Fruit fly (Drosophila melanogaster) whole organism, embryonic: Measurements from ENCODE around the gene Ttc26.

Experiments used
- Ada2b ChIP-seq: fragments of 200-800 bp; sonication (Bioruptor generic); IDR thresholded peaks from 2 replicates; pipeline ENCODE4 v1.3.6; 2022; ENCODE audit warnings: missing biosample characterization, missing genetic modification characterization
- Atf-2 ChIP-seq: fragments of 200-800 bp; sonication (Bioruptor generic); optimal IDR thresholded peaks from 2 replicates; lab custom pipeline; 2016; ENCODE audit warnings: missing biosample characterization, missing genetic modification characterization
- Atf6 ChIP-seq: fragments of 200-800 bp; sonication (Bioruptor generic); IDR thresholded peaks from 2 replicates; pipeline ENCODE4 v1.3.6; 2022; ENCODE audit warnings: missing biosample characterization, missing genetic modification characterization
- CG10321 ChIP-seq: fragments of 200-800 bp; sonication (Bioruptor generic); IDR thresholded peaks from 2 replicates; pipeline ENCODE4 v1.3.6; 2022; ENCODE audit warnings: missing biosample characterization, missing genetic modification characterization
- CG10565 ChIP-seq: fragments of 200-800 bp; sonication (Bioruptor generic); optimal IDR thresholded peaks from 3 replicates; lab custom pipeline; 2016; ENCODE audit warnings: missing biosample characterization, mild to moderate bottlenecking, missing genetic modification characterization
- CG10979 ChIP-seq: fragments of 200-800 bp; sonication (Bioruptor generic); optimal IDR thresholded peaks from 2 replicates; lab custom pipeline; 2018; ENCODE audit warnings: missing biosample characterization, mild to moderate bottlenecking, missing genetic modification characterization, moderate library complexity
- CG12236 ChIP-seq: fragments of 200-800 bp; sonication (Bioruptor generic); optimal IDR thresholded peaks from 2 replicates; lab custom pipeline; 2016; ENCODE audit warnings: missing biosample characterization, missing genetic modification characterization
- CG14860 ChIP-seq: fragments of 200-800 bp; sonication (Bioruptor generic); IDR thresholded peaks from 3 replicates; pipeline ENCODE4 v1.3.6; 2022; ENCODE audit warnings: missing biosample characterization, missing genetic modification characterization; ENCODE audit not compliant: partially characterized antibody
- CG15269 ChIP-seq: fragments of 200-800 bp; sonication (Bioruptor generic); optimal IDR thresholded peaks from 2 replicates; lab custom pipeline; 2018; ENCODE audit warnings: missing biosample characterization, mild to moderate bottlenecking, missing genetic modification characterization, moderate library complexity
- CG15601 ChIP-seq: fragments of 200-800 bp; sonication (Bioruptor generic); optimal IDR thresholded peaks from 3 replicates; lab custom pipeline; 2019; ENCODE audit warnings: missing biosample characterization, mild to moderate bottlenecking, missing genetic modification characterization, moderate library complexity
- CG1603 ChIP-seq: fragments of 200-800 bp; sonication (Bioruptor generic); optimal IDR thresholded peaks from 2 replicates; lab custom pipeline; 2019; ENCODE audit warnings: missing biosample characterization, mild to moderate bottlenecking, missing genetic modification characterization, moderate library complexity
- CG17359 ChIP-seq: fragments of 200-800 bp; sonication (Bioruptor generic); optimal IDR thresholded peaks from 3 replicates; lab custom pipeline; 2018; ENCODE audit warnings: missing biosample characterization, mild to moderate bottlenecking, missing genetic modification characterization, moderate library complexity
- CG17361 ChIP-seq: fragments of 200-800 bp; sonication (Bioruptor generic); IDR thresholded peaks from 3 replicates; pipeline ENCODE4 v1.3.6; 2022; ENCODE audit warnings: missing biosample characterization, missing genetic modification characterization
- CG2889 ChIP-seq: fragments of 200-800 bp; sonication (Bioruptor generic); IDR thresholded peaks from 3 replicates; pipeline ENCODE4 v1.3.6; 2022; ENCODE audit warnings: missing biosample characterization, missing genetic modification characterization
- CG3065 ChIP-seq: fragments of 200-800 bp; sonication (Bioruptor generic); optimal IDR thresholded peaks from 2 replicates; lab custom pipeline; 2016; ENCODE audit warnings: missing biosample characterization, missing genetic modification characterization
- CG3163 ChIP-seq: fragments of 200-800 bp; sonication (Bioruptor generic); optimal IDR thresholded peaks from 3 replicates; lab custom pipeline; 2016; ENCODE audit warnings: missing biosample characterization, missing genetic modification characterization
- CG3726 ChIP-seq: fragments of 200-800 bp; sonication (Bioruptor generic); IDR thresholded peaks from 3 replicates; pipeline ENCODE4, ENCODE4 v1.3.6; 2022; ENCODE audit warnings: missing biosample characterization, missing genetic modification characterization
- CG3838 ChIP-seq: fragments of 200-800 bp; sonication (Bioruptor generic); optimal IDR thresholded peaks from 3 replicates; lab custom pipeline; 2016; ENCODE audit warnings: missing biosample characterization, missing genetic modification characterization
- CG3847 ChIP-seq: fragments of 200-800 bp; sonication (Bioruptor generic); IDR thresholded peaks from 2 replicates; pipeline ENCODE4 v1.3.6; 2022; ENCODE audit warnings: missing biosample characterization, missing genetic modification characterization
- CG42726 ChIP-seq: fragments of 200-800 bp; sonication (Bioruptor generic); IDR thresholded peaks from 2 replicates; pipeline ENCODE4 v1.3.6; 2022; ENCODE audit warnings: missing biosample characterization, missing genetic modification characterization; ENCODE audit not compliant: partially characterized antibody
- CG4730 ChIP-seq: fragments of 200-800 bp; sonication (Bioruptor generic); IDR thresholded peaks from 2 replicates; pipeline ENCODE4 v1.3.6; 2022; ENCODE audit warnings: missing biosample characterization, missing genetic modification characterization
- CG7271 ChIP-seq: fragments of 200-800 bp; sonication (Bioruptor generic); optimal IDR thresholded peaks from 2 replicates; lab custom pipeline; 2018; ENCODE audit warnings: missing biosample characterization, mild to moderate bottlenecking, missing genetic modification characterization, moderate library complexity
- CG9817 ChIP-seq: fragments of 200-800 bp; sonication (Bioruptor generic); optimal IDR thresholded peaks from 2 replicates; lab custom pipeline; 2018; ENCODE audit warnings: missing biosample characterization, mild to moderate bottlenecking, missing genetic modification characterization, moderate library complexity
- D ChIP-seq, 2 experiments: fragments of 200-800 bp in 1 of 2; fragments of >200 bp in 1 of 2; sonication (Bioruptor generic) in 1 of 2; optimal IDR thresholded peaks; 2 replicates in 1 of 2; 3 replicates in 1 of 2; lab custom pipeline; 2017; ENCODE audit warnings: mild to moderate bottlenecking in 1 of 2, missing biosample characterization in 1 of 2, missing genetic modification characterization in 1 of 2, missing genetic modification reagents in 1 of 2
- ERR ChIP-seq: fragments of 200-800 bp; sonication (Bioruptor generic); optimal IDR thresholded peaks from 2 replicates; lab custom pipeline; 2016; ENCODE audit warnings: missing biosample characterization, missing genetic modification characterization
- GATAe ChIP-seq: fragments of 200-800 bp; sonication (Bioruptor generic); conservative IDR thresholded peaks from 2 replicates; pipeline ENCODE4 v1.3.6; 2022; ENCODE audit warnings: missing biosample characterization, missing genetic modification characterization
- Gug ChIP-seq: fragments of 200-800 bp; sonication (Bioruptor generic); IDR thresholded peaks from 4 replicates; pipeline ENCODE4 v1.3.6; 2022; ENCODE audit warnings: missing biosample characterization, missing genetic modification characterization
- Hmr ChIP-seq: fragments of 200-800 bp; sonication (Bioruptor generic); optimal IDR thresholded peaks from 3 replicates; lab custom pipeline; 2017; ENCODE audit warnings: mild to moderate bottlenecking, missing biosample characterization, missing genetic modification reagents, missing genetic modification characterization
- Hmx ChIP-seq: fragments of 200-800 bp; sonication (Bioruptor generic); optimal IDR thresholded peaks from 2 replicates; lab custom pipeline; 2016; ENCODE audit warnings: missing biosample characterization, missing genetic modification characterization
- Hr78 ChIP-seq, 2 experiments: fragments of 200-800 bp in 1 of 2; fragments of >200 bp in 1 of 2; sonication (Bioruptor generic) in 1 of 2; optimal IDR thresholded peaks; 2 replicates each; lab custom pipeline; 2017 to 2019; ENCODE audit warnings: missing biosample characterization in 2 of 2, missing genetic modification characterization in 2 of 2, mild to moderate bottlenecking in 1 of 2, moderate library complexity in 1 of 2
- Lpt ChIP-seq: fragments of >200 bp; optimal IDR thresholded peaks from 2 replicates; lab custom pipeline; 2018; ENCODE audit warnings: missing biosample characterization, missing genetic modification characterization
- NC2β ChIP-seq: fragments of 200-800 bp; sonication (Bioruptor generic); optimal IDR thresholded peaks from 2 replicates; lab custom pipeline; 2016; ENCODE audit warnings: missing biosample characterization, missing genetic modification characterization
- Neu2 ChIP-seq: fragments of 200-800 bp; sonication (Bioruptor generic); optimal IDR thresholded peaks from 3 replicates; lab custom pipeline; 2016; ENCODE audit warnings: missing biosample characterization, missing genetic modification characterization, borderline replicate concordance
- Nf-YA ChIP-seq: fragments of 200-800 bp; sonication (Bioruptor generic); IDR thresholded peaks from 2 replicates; pipeline ENCODE4 v1.3.6; 2022; ENCODE audit warnings: missing biosample characterization, missing genetic modification characterization
- Sin3A ChIP-seq: fragments of >200 bp; optimal IDR thresholded peaks from 2 replicates; lab custom pipeline; 2018
- Stat92E ChIP-seq, 3 experiments: fragments of >200 bp in 2 of 3; fragments of 200-800 bp in 1 of 3; sonication (Bioruptor generic) in 1 of 3; optimal IDR thresholded peaks; 2 replicates each; lab custom pipeline; 2017 to 2019; ENCODE audit warnings: missing biosample characterization in 3 of 3, missing genetic modification characterization in 3 of 3, mild to moderate bottlenecking in 1 of 3, moderate library complexity in 1 of 3
- chif ChIP-seq, 2 experiments: fragments of 200-800 bp; sonication (Bioruptor generic); optimal IDR thresholded peaks; 3 replicates each; lab custom pipeline; 2016; ENCODE audit warnings: missing biosample characterization in 2 of 2, missing genetic modification characterization in 2 of 2
- chn ChIP-seq: fragments of 200-800 bp; sonication (Bioruptor generic); optimal IDR thresholded peaks from 2 replicates; lab custom pipeline; 2016; ENCODE audit warnings: missing biosample characterization, missing genetic modification characterization
- corto ChIP-seq: fragments of 200-800 bp; sonication (Bioruptor generic); optimal IDR thresholded peaks from 2 replicates; lab custom pipeline; 2016; ENCODE audit warnings: missing biosample characterization, mild to moderate bottlenecking, missing genetic modification characterization, moderate library complexity
- crol ChIP-seq: fragments of 200-800 bp; sonication (Bioruptor generic); IDR thresholded peaks from 2 replicates; pipeline ENCODE4 v1.3.6; 2022; ENCODE audit warnings: missing biosample characterization, missing genetic modification characterization
- dm ChIP-seq: fragments of 200-800 bp; sonication (Bioruptor generic); optimal IDR thresholded peaks from 3 replicates; lab custom pipeline; 2016; ENCODE audit warnings: missing biosample characterization, missing genetic modification characterization
- hkb ChIP-seq, 2 experiments: fragments of 200-800 bp in 1 of 2; fragments of >200 bp in 1 of 2; sonication (Bioruptor generic) in 1 of 2; IDR thresholded peaks in 1 of 2; optimal IDR thresholded peaks in 1 of 2; 2 replicates each; pipeline versions ENCODE4 v1.3.6 to Lab custom; 2017 to 2022; ENCODE audit warnings: missing biosample characterization in 1 of 2, missing genetic modification characterization in 1 of 2
- lbe ChIP-seq: fragments of 200-800 bp; sonication (Bioruptor generic); optimal IDR thresholded peaks from 2 replicates; lab custom pipeline; 2016; ENCODE audit warnings: missing biosample characterization, mild to moderate bottlenecking, missing genetic modification characterization
- pb ChIP-seq: fragments of 200-800 bp; sonication (Bioruptor generic); optimal IDR thresholded peaks from 3 replicates; lab custom pipeline; 2016; ENCODE audit warnings: missing biosample characterization, missing genetic modification characterization
- pho ChIP-seq: fragments of 200-800 bp; sonication (Bioruptor generic); optimal IDR thresholded peaks from 2 replicates; lab custom pipeline; 2016; ENCODE audit warnings: missing biosample characterization, missing genetic modification characterization
- rib ChIP-seq: fragments of 200-800 bp; sonication (Bioruptor generic); IDR thresholded peaks from 2 replicates; pipeline ENCODE4 v1.3.6; 2022; ENCODE audit warnings: missing biosample characterization, missing genetic modification characterization
- sc ChIP-seq, 3 experiments: fragments of >200 bp in 2 of 3; fragments of 200-800 bp in 1 of 3; sonication (Bioruptor generic) in 1 of 3; optimal IDR thresholded peaks; 2 replicates in 2 of 3; 3 replicates in 1 of 3; lab custom pipeline; 2017; ENCODE audit warnings: mild to moderate bottlenecking in 1 of 3, missing biosample characterization in 1 of 3, missing genetic modification characterization in 1 of 3, missing genetic modification reagents in 1 of 3
- sens ChIP-seq: fragments of 200-800 bp; sonication (Bioruptor generic); peaks from one replicate; lab custom pipeline; 2016; ENCODE audit warnings: missing biosample characterization, missing genetic modification characterization
- tgo ChIP-seq: fragments of 200-800 bp; sonication (Bioruptor generic); IDR thresholded peaks from 3 replicates; pipeline ENCODE4 v1.3.6; 2022; ENCODE audit warnings: missing biosample characterization, missing genetic modification characterization
- zf30C ChIP-seq: fragments of 200-800 bp; sonication (Bioruptor generic); optimal IDR thresholded peaks from 3 replicates; lab custom pipeline; 2018; ENCODE audit warnings: missing biosample characterization, mild to moderate bottlenecking, missing genetic modification characterization

Ttc26 gene

DNA sequence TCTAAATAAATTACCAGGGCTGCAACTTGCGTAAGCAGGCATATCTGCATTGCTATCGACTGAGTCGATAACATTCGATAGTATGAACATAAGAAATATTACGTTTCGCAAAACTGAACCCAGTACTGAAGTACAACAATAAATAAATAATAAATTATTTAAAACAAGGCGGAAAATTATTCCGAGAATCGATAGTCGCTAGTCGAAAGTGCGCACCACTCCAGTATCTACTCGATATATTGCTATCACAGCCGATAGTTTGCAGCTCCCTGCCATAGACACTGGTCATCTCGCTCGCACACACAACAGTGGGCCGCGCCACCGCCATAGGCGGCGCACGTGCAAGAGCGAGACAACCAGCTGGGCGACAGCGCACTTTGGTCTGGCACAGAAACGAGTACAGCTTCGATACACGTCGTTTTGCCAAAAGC, 19.2 kb downstream of the Ttc26 start, which contains the start of gene nsl1 (continued):
- no peak for TF ChIP-seq CG3838 (GFP tag; lab: Kevin White, UChicago)
- peak; percentile 77 for TF ChIP-seq chn (GFP tag; lab: Kevin White, UChicago)
- TF ChIP-seq pho (GFP tag; lab: Kevin White, UChicago), result no peak
- no peak for TF ChIP-seq Hmx
- TF ChIP-seq Atf6 (GFP tag; lab: Robert Waterston, UW), result no peak
- TF ChIP-seq CG10321 (GFP tag; lab: Robert Waterston, UW), result peak; percentile 99
- TF ChIP-seq hkb (optimal IDR thresholded peaks at IDR 0.05; lab: Kevin White, UChicago), result peak; percentile 67
- 0 out of 2 replicates have a peak, but pooled peaks have one; percentile 11 for TF ChIP-seq hkb (GFP tag; IDR thresholded peaks at IDR 0.05; lab: Robert Waterston, UW)
- TF ChIP-seq CG42726, result peak; percentile 94
- no peak for TF ChIP-seq Atf-2
- TF ChIP-seq Neu2 (GFP tag; lab: Kevin White, UChicago), result no peak
- TF ChIP-seq sens, result peak; percentile 74
- TF ChIP-seq CG15601 (tag; lab: Kevin White, UChicago), result peak; percentile 22
- TF ChIP-seq CG3163 (GFP tag; lab: Kevin White, UChicago), result no peak
- no peak for TF ChIP-seq Ada2b
- TF ChIP-seq D (optimal IDR thresholded peaks at IDR 0.05; lab: Kevin White, UChicago), result no peak
- TF ChIP-seq D (GFP tag; optimal IDR thresholded peaks at IDR 0.05; lab: Kevin White, UChicago), result no peak
- TF ChIP-seq CG12236, result no peak
- TF ChIP-seq CG1603, result peak; percentile 58
- TF ChIP-seq chif (GFP tag; optimal IDR thresholded peaks at IDR 0.05; lab: Kevin White, UChicago), result no peak
- no peak for TF ChIP-seq NC2β (GFP tag; lab: Kevin White, UChicago)
- TF ChIP-seq CG15269 (tag; lab: Kevin White, UChicago), result peak; percentile 18
- TF ChIP-seq tgo, result no peak
- TF ChIP-seq CG17361 (GFP tag; lab: Robert Waterston, UW), result peak; percentile 44; the same call in 2 of the 3 replicates
- TF ChIP-seq corto (GFP tag; lab: Kevin White, UChicago), result peak; percentile 73
- TF ChIP-seq dm (GFP tag; lab: Kevin White, UChicago), result peak; percentile 54
- TF ChIP-seq CG10565, result no peak
- peak; percentile 27; the same call in 1 of the 4 replicates for TF ChIP-seq Gug
- no peak for TF ChIP-seq Lpt
- peak; percentile 97 for TF ChIP-seq CG14860 (GFP tag; lab: Robert Waterston, UW)
- TF ChIP-seq Nf-YA (GFP tag; lab: Robert Waterston, UW), result no peak
- peak; percentile 79 for TF ChIP-seq lbe
- peak; percentile 13 for TF ChIP-seq CG9817
- TF ChIP-seq CG3726 (GFP tag; lab: Robert Waterston, UW), result no peak
- no peak for TF ChIP-seq sc (optimal IDR thresholded peaks at IDR 0.05; lab: Kevin White, UChicago)
- no peak for TF ChIP-seq sc (GFP tag; optimal IDR thresholded peaks at IDR 0.05; lab: Kevin White, UChicago)
- peak; percentile 80 for TF ChIP-seq Sin3A (lab: Kevin White, UChicago)
- no peak for TF ChIP-seq pb (GFP tag; lab: Kevin White, UChicago)
- TF ChIP-seq rib (GFP tag; lab: Robert Waterston, UW), result peak; percentile 69
- no peak for TF ChIP-seq CG2889
- TF ChIP-seq zf30C (GFP tag; lab: Kevin White, UChicago), result no peak
- peak; percentile 16 for TF ChIP-seq CG3065 (GFP tag; lab: Kevin White, UChicago)
- no peak for TF ChIP-seq crol (GFP tag; lab: Robert Waterston, UW)
- TF ChIP-seq CG7271, result peak; percentile 8
- no peak for TF ChIP-seq CG4730 (GFP tag; lab: Robert Waterston, UW)
- no peak for TF ChIP-seq Stat92E (GFP tag; optimal IDR thresholded peaks at IDR 0.05; lab: Kevin White, UChicago)
- no peak for TF ChIP-seq CG17359 (tag; lab: Kevin White, UChicago)
- TF ChIP-seq CG3847, result peak; percentile 62
- no peak for TF ChIP-seq CG10979 (tag; lab: Kevin White, UChicago)
- TF ChIP-seq Hmr, result peak; percentile 50
- TF ChIP-seq Hr78 (GFP tag; optimal IDR thresholded peaks at IDR 0.05; lab: Kevin White, UChicago), result no peak
- no peak for TF ChIP-seq ERR
- TF ChIP-seq GATAe (GFP tag; lab: Robert Waterston, UW), result no peak; the same call in 1 of the 2 replicates
